Fruit fly (Drosophila melanogaster) whole organism, embryonic: ENCODE data around the gene HemK2.
A peak's percentile ranks its signal among the peaks of the same experiment; 100 is the strongest.

Source experiments
- Abd-B ChIP-seq: fragments of 200-800 bp; sonication (Bioruptor generic); optimal IDR thresholded peaks from 2 replicates; lab custom pipeline; 2018; ENCODE audit warnings: missing biosample characterization, mild to moderate bottlenecking, missing genetic modification characterization, moderate library complexity
- Antp ChIP-seq: fragments of 200-800 bp; sonication (Bioruptor generic); optimal IDR thresholded peaks from 3 replicates; lab custom pipeline; 2016; ENCODE audit warnings: missing biosample characterization, missing genetic modification characterization
- Atf-2 ChIP-seq: fragments of 200-800 bp; sonication (Bioruptor generic); optimal IDR thresholded peaks from 2 replicates; lab custom pipeline; 2016; ENCODE audit warnings: missing biosample characterization, missing genetic modification characterization
- Atf3 ChIP-seq: fragments of 200-800 bp; sonication (Bioruptor generic); optimal IDR thresholded peaks from 3 replicates; lab custom pipeline; 2016; ENCODE audit warnings: missing biosample characterization, missing genetic modification characterization
- Bteb2 ChIP-seq: fragments of 200-800 bp; sonication (Bioruptor generic); optimal IDR thresholded peaks from 2 replicates; lab custom pipeline; 2016; ENCODE audit warnings: missing biosample characterization, missing genetic modification characterization
- CG10959 ChIP-seq: fragments of 200-800 bp; sonication (Bioruptor generic); IDR thresholded peaks from 2 replicates; pipeline ENCODE4 v1.3.6; 2022; ENCODE audit warnings: missing biosample characterization, missing genetic modification characterization
- CG11723 ChIP-seq: fragments of 200-800 bp; sonication (Bioruptor generic); optimal IDR thresholded peaks from 2 replicates; lab custom pipeline; 2017; ENCODE audit warnings: missing biosample characterization, mild to moderate bottlenecking, missing genetic modification characterization
- CG14965 ChIP-seq: fragments of 200-800 bp; sonication (Bioruptor generic); optimal IDR thresholded peaks from 2 replicates; lab custom pipeline; 2016; ENCODE audit warnings: missing biosample characterization, missing genetic modification characterization, borderline replicate concordance
- CG1602 ChIP-seq: fragments of 200-800 bp; sonication (Bioruptor generic); optimal IDR thresholded peaks from 3 replicates; lab custom pipeline; 2016; ENCODE audit warnings: missing biosample characterization, missing genetic modification characterization
- CG17359 ChIP-seq: fragments of 200-800 bp; sonication (Bioruptor generic); optimal IDR thresholded peaks from 3 replicates; lab custom pipeline; 2018; ENCODE audit warnings: missing biosample characterization, mild to moderate bottlenecking, missing genetic modification characterization, moderate library complexity
- CG1792 ChIP-seq: fragments of 200-800 bp; sonication (Bioruptor generic); optimal IDR thresholded peaks from 2 replicates; lab custom pipeline; 2016; ENCODE audit warnings: missing biosample characterization, missing genetic modification characterization
- CG18011 ChIP-seq: fragments of 200-800 bp; sonication (Bioruptor generic); optimal IDR thresholded peaks from 2 replicates; lab custom pipeline; 2017; ENCODE audit warnings: missing biosample characterization, missing genetic modification characterization, mild to moderate bottlenecking, moderate library complexity, missing genotype
- CG18262 ChIP-seq: fragments of 200-800 bp; optimal IDR thresholded peaks from 3 replicates; lab custom pipeline; 2019; ENCODE audit warnings: missing biosample characterization, mild to moderate bottlenecking, missing genetic modification characterization, moderate library complexity
- CG1832 ChIP-seq: fragments of 200-800 bp; sonication (Bioruptor generic); optimal IDR thresholded peaks from 2 replicates; lab custom pipeline; 2017; ENCODE audit warnings: missing biosample characterization, mild to moderate bottlenecking, missing genetic modification characterization, inconsistent platforms
- CG18599 ChIP-seq: fragments of 200-800 bp; sonication (Bioruptor generic); optimal IDR thresholded peaks from 3 replicates; lab custom pipeline; 2017; ENCODE audit warnings: missing biosample characterization, missing genetic modification characterization, mild to moderate bottlenecking, moderate library complexity, missing genetic modification reagents
- CG4617 ChIP-seq: fragments of 200-800 bp; sonication (Bioruptor generic); optimal IDR thresholded peaks from 3 replicates; lab custom pipeline; 2016; ENCODE audit warnings: missing biosample characterization, missing genetic modification characterization, borderline replicate concordance
- CG6254 ChIP-seq: fragments of 200-800 bp; sonication (Bioruptor generic); optimal IDR thresholded peaks from 3 replicates; lab custom pipeline; 2017; ENCODE audit warnings: mild to moderate bottlenecking, missing biosample characterization, missing genetic modification reagents, missing genetic modification characterization
- CG8478 ChIP-seq: fragments of >200 bp; optimal IDR thresholded peaks from 2 replicates; lab custom pipeline; 2018
- CG8944 ChIP-seq: fragments of 200-800 bp; sonication (Bioruptor generic); optimal IDR thresholded peaks from 3 replicates; lab custom pipeline; 2016; ENCODE audit warnings: missing biosample characterization, missing genetic modification characterization
- CG9609 ChIP-seq: fragments of 200-800 bp; sonication (Bioruptor generic); optimal IDR thresholded peaks from 3 replicates; lab custom pipeline; 2016; ENCODE audit warnings: missing biosample characterization, missing genetic modification characterization
- Dad ChIP-seq: fragments of 200-800 bp; sonication (Bioruptor generic); optimal IDR thresholded peaks from 3 replicates; lab custom pipeline; 2016; ENCODE audit warnings: missing biosample characterization, missing genetic modification characterization
- E2f2 ChIP-seq: fragments of 200-800 bp; sonication (Bioruptor generic); IDR thresholded peaks from 2 replicates; pipeline ENCODE4 v1.3.6; 2022; ENCODE audit warnings: missing biosample characterization, missing genetic modification characterization
- Jarid2 ChIP-seq: fragments of 200-800 bp; sonication (Bioruptor generic); optimal IDR thresholded peaks from 3 replicates; lab custom pipeline; 2017; ENCODE audit warnings: mild to moderate bottlenecking, missing biosample characterization, missing genetic modification reagents, missing genetic modification characterization
- MBD-R2 ChIP-seq: fragments of 200-800 bp; sonication (Bioruptor generic); IDR thresholded peaks from 2 replicates; pipeline ENCODE4 v1.3.6; 2022; ENCODE audit warnings: missing biosample characterization, missing genetic modification characterization
- Mad ChIP-seq: fragments of 200-800 bp; sonication (Bioruptor generic); optimal IDR thresholded peaks from 2 replicates; lab custom pipeline; 2016; ENCODE audit warnings: missing biosample characterization, missing genetic modification characterization
- Myb ChIP-seq: fragments of 200-800 bp; sonication (Bioruptor generic); optimal IDR thresholded peaks from 2 replicates; lab custom pipeline; 2016; ENCODE audit warnings: missing biosample characterization, missing genetic modification characterization
- Nf-YA ChIP-seq: fragments of 200-800 bp; sonication (Bioruptor generic); IDR thresholded peaks from 2 replicates; pipeline ENCODE4 v1.3.6; 2022; ENCODE audit warnings: missing biosample characterization, missing genetic modification characterization
- Oaz ChIP-seq: fragments of 200-800 bp; sonication (Bioruptor generic); IDR thresholded peaks from 2 replicates; pipeline ENCODE4 v1.3.6; 2022; ENCODE audit warnings: missing biosample characterization, missing genetic modification characterization
- Side ChIP-seq: fragments of 200-800 bp; sonication (Bioruptor generic); optimal IDR thresholded peaks from 2 replicates; lab custom pipeline; 2016; ENCODE audit warnings: missing biosample characterization, missing genetic modification characterization
- Six4 ChIP-seq: fragments of 200-800 bp; sonication (Bioruptor generic); optimal IDR thresholded peaks from 2 replicates; lab custom pipeline; 2016; ENCODE audit warnings: missing biosample characterization, missing genetic modification characterization
- Taf1 ChIP-seq: fragments of 200-800 bp; sonication (Bioruptor generic); IDR thresholded peaks from 2 replicates; pipeline ENCODE4 v1.3.6; 2022; ENCODE audit warnings: missing biosample characterization, missing genetic modification characterization
- Usf ChIP-seq: fragments of 200-800 bp; sonication (Bioruptor generic); optimal IDR thresholded peaks from 2 replicates; lab custom pipeline; 2017; ENCODE audit warnings: missing genotype, missing biosample characterization, missing genetic modification characterization
- ac ChIP-seq: fragments of 200-800 bp; sonication (Bioruptor generic); optimal IDR thresholded peaks from 3 replicates; lab custom pipeline; 2017; ENCODE audit warnings: missing biosample characterization, mild to moderate bottlenecking, missing genetic modification characterization
- ash1 ChIP-seq: fragments of 200-800 bp; sonication (Bioruptor generic); optimal IDR thresholded peaks from 2 replicates; lab custom pipeline; 2018; ENCODE audit warnings: missing biosample characterization, mild to moderate bottlenecking, missing genetic modification characterization
- bbx ChIP-seq: fragments of 200-800 bp; sonication (Bioruptor generic); IDR thresholded peaks from 2 replicates; pipeline ENCODE4 v1.3.6; 2022; ENCODE audit warnings: missing biosample characterization, missing genetic modification characterization; ENCODE audit not compliant: partially characterized antibody
- br ChIP-seq: fragments of >200 bp; optimal IDR thresholded peaks from 2 replicates; lab custom pipeline; 2017
- caup ChIP-seq: fragments of 200-800 bp; sonication (Bioruptor generic); optimal IDR thresholded peaks from 3 replicates; lab custom pipeline; 2017; ENCODE audit warnings: missing biosample characterization, mild to moderate bottlenecking, missing genetic modification characterization, moderate library complexity; ENCODE audit not compliant: severe bottlenecking
- chif ChIP-seq, 2 experiments: fragments of 200-800 bp; sonication (Bioruptor generic); optimal IDR thresholded peaks; 3 replicates each; lab custom pipeline; 2016; ENCODE audit warnings: missing biosample characterization in 2 of 2, missing genetic modification characterization in 2 of 2
- chm ChIP-seq: fragments of 200-800 bp; sonication (Bioruptor generic); IDR thresholded peaks from 2 replicates; pipeline ENCODE4 v1.3.6; 2022; ENCODE audit warnings: missing biosample characterization, missing genetic modification characterization
- croc ChIP-seq: fragments of 200-800 bp; sonication (Bioruptor generic); conservative IDR thresholded peaks from 3 replicates; pipeline ENCODE4 v1.3.6; 2022; ENCODE audit warnings: missing biosample characterization, missing genetic modification characterization
- dati ChIP-seq: fragments of 200-800 bp; sonication (Bioruptor generic); IDR thresholded peaks from 2 replicates; pipeline ENCODE4 v1.3.6; 2022; ENCODE audit warnings: missing biosample characterization, missing genetic modification characterization
- gsb-n ChIP-seq: fragments of 200-800 bp; sonication (Bioruptor generic); optimal IDR thresholded peaks from 3 replicates; lab custom pipeline; 2018; ENCODE audit warnings: missing biosample characterization, mild to moderate bottlenecking, missing genetic modification characterization
- jumu ChIP-seq: fragments of 200-800 bp; sonication (Bioruptor generic); optimal IDR thresholded peaks from 3 replicates; lab custom pipeline; 2016; ENCODE audit warnings: missing biosample characterization, missing genetic modification characterization
- oc ChIP-seq: fragments of 200-800 bp; sonication (Bioruptor generic); optimal IDR thresholded peaks from 2 replicates; lab custom pipeline; 2018; ENCODE audit warnings: missing biosample characterization, mild to moderate bottlenecking, missing genetic modification characterization, moderate library complexity
- otp ChIP-seq: fragments of 200-800 bp; sonication (Bioruptor generic); IDR thresholded peaks from 3 replicates; pipeline ENCODE4, ENCODE4 v1.3.6; 2022; ENCODE audit warnings: missing biosample characterization, missing genetic modification characterization
- run ChIP-seq: fragments of 200-800 bp; sonication (Bioruptor generic); optimal IDR thresholded peaks from 3 replicates; lab custom pipeline; 2018; ENCODE audit warnings: missing biosample characterization, mild to moderate bottlenecking, missing genetic modification characterization
- seq ChIP-seq: fragments of 200-800 bp; sonication (Bioruptor generic); IDR thresholded peaks from 2 replicates; pipeline ENCODE4 v1.3.6; 2022; ENCODE audit warnings: missing biosample characterization, missing genetic modification characterization
- sim ChIP-seq: fragments of 200-800 bp; sonication (Bioruptor generic); IDR thresholded peaks from 2 replicates; pipeline ENCODE4 v1.3.6; 2022; ENCODE audit warnings: missing biosample characterization, missing genetic modification characterization
- unpg ChIP-seq: fragments of 200-800 bp; sonication (Bioruptor generic); optimal IDR thresholded peaks from 3 replicates; lab custom pipeline; 2018; ENCODE audit warnings: missing biosample characterization, mild to moderate bottlenecking, missing genetic modification characterization, moderate library complexity
- usp ChIP-seq: fragments of >200 bp; optimal IDR thresholded peaks from 2 replicates; lab custom pipeline; 2017; ENCODE audit warnings: missing biosample characterization, missing genetic modification characterization

Gene HemK2

dm6 chr2L:2765659-2766373 is 6.3 kb upstream of the HemK2 start, which contains the start of the genes Snx21 and aph-1 (continued):
- TF ChIP-seq seq = peak; percentile 87
- TF ChIP-seq Abd-B = peak; percentile 93
- peak; percentile 63 for TF ChIP-seq Jarid2 (GFP tag; lab: Kevin White, UChicago)
- peak; percentile 84 for TF ChIP-seq CG6254 (GFP tag; lab: Kevin White, UChicago)
- TF ChIP-seq Nf-YA = peak; percentile 48
- TF ChIP-seq chm (GFP tag; lab: Robert Waterston, UW) = peak; percentile 63; the same call in 1 of the 2 replicates
- TF ChIP-seq run (tag; lab: Kevin White, UChicago) = peak; percentile 83
- TF ChIP-seq jumu (GFP tag; lab: Kevin White, UChicago) = peak; percentile 87
- no peak for TF ChIP-seq bbx
- peak; percentile 91 for TF ChIP-seq CG8944 (GFP tag; lab: Kevin White, UChicago)
- TF ChIP-seq Taf1 = peak; percentile 74
- TF ChIP-seq CG9609 (GFP tag; lab: Kevin White, UChicago) = peak; percentile 88
- peak; percentile 87 for TF ChIP-seq CG11723 (GFP tag; lab: Kevin White, UChicago)
- TF ChIP-seq CG8478 (lab: Kevin White, UChicago) = no peak
- TF ChIP-seq sim (GFP tag; lab: Robert Waterston, UW) = peak; percentile 62; the same call in 1 of the 2 replicates
- TF ChIP-seq Six4 (GFP tag; lab: Kevin White, UChicago) = peak; percentile 85
- peak; percentile 87 for TF ChIP-seq oc (tag; lab: Kevin White, UChicago)
- no peak; the same call in 1 of the 2 replicates for TF ChIP-seq dati
- TF ChIP-seq gsb-n (tag; lab: Kevin White, UChicago) = peak; percentile 90
- TF ChIP-seq ash1 (GFP tag; lab: Kevin White, UChicago) = no peak
- TF ChIP-seq CG4617 = peak; percentile 77
- TF ChIP-seq usp (GFP tag; lab: Kevin White, UChicago) = no peak
- no peak for TF ChIP-seq CG1832
- TF ChIP-seq Myb (GFP tag; lab: Kevin White, UChicago) = peak; percentile 84
- peak; percentile 84; the same call in 1 of the 2 replicates for TF ChIP-seq MBD-R2
- peak; percentile 93 for TF ChIP-seq CG18262
- TF ChIP-seq Oaz (GFP tag; lab: Robert Waterston, UW) = peak; percentile 80
- TF ChIP-seq br (lab: Kevin White, UChicago) = no peak
- peak; percentile 92 for TF ChIP-seq CG1602
- TF ChIP-seq Side (GFP tag; lab: Kevin White, UChicago) = peak; percentile 90
- TF ChIP-seq CG18011 = peak; percentile 70
- TF ChIP-seq Atf-2 (GFP tag; lab: Kevin White, UChicago) = peak; percentile 85
- TF ChIP-seq CG17359 = peak; percentile 92
- peak; percentile 79 for TF ChIP-seq Mad (GFP tag; lab: Kevin White, UChicago)
- TF ChIP-seq Bteb2 (GFP tag; lab: Kevin White, UChicago) = peak; percentile 79
- peak; percentile 75 for TF ChIP-seq E2f2
- TF ChIP-seq CG14965 (GFP tag; lab: Kevin White, UChicago) = no peak
- peak; percentile 93 for TF ChIP-seq Antp (GFP tag; lab: Kevin White, UChicago)
- TF ChIP-seq croc (GFP tag; lab: Robert Waterston, UW) = peak; percentile 83
- TF ChIP-seq otp (GFP tag; lab: Robert Waterston, UW) = peak; percentile 56; the same call in 2 of the 3 replicates
- TF ChIP-seq Dad (GFP tag; lab: Kevin White, UChicago) = peak; percentile 86
- peak; percentile 86 for TF ChIP-seq Atf3 (GFP tag; lab: Kevin White, UChicago)
- TF ChIP-seq chif (GFP tag; optimal IDR thresholded peaks at IDR 0.05; lab: Kevin White, UChicago) = peak; percentile 76 to 91
- peak; percentile 76 for TF ChIP-seq CG1792 (GFP tag; lab: Kevin White, UChicago)
- peak; percentile 93 for TF ChIP-seq CG18599 (GFP tag; lab: Kevin White, UChicago)
- peak; percentile 92 for TF ChIP-seq caup (GFP tag; lab: Kevin White, UChicago)
- TF ChIP-seq ac = peak; percentile 46
- TF ChIP-seq Usf (GFP tag; lab: Kevin White, UChicago) = peak; percentile 83
- TF ChIP-seq CG10959 = peak; percentile 81
- TF ChIP-seq unpg (GFP tag; lab: Kevin White, UChicago) = peak; percentile 94
